Fruit fly (Drosophila melanogaster): ENCODE results near the gene rin.

- TF ChIP-seq gl (tag; optimal IDR thresholded peaks at IDR 0.05) (no peak), CG34367 (tag; optimal IDR thresholded peaks at IDR 0.05) (no peak), EcR (GFP tag; optimal IDR thresholded peaks at IDR 0.05) (no peak), CG32121 (GFP tag; IDR thresholded peaks at IDR 0.05) (no peak), rn (GFP tag; IDR thresholded peaks at IDR 0.05) (no peak), Snoo (tag; optimal IDR thresholded peaks at IDR 0.05) (no peak), CG17806 (tag; optimal IDR thresholded peaks at IDR 0.05) (no peak), CG13204 (GFP tag; optimal IDR thresholded peaks at IDR 0.05) (no peak), CG12605 (GFP tag; IDR thresholded peaks at IDR 0.05) (no peak), CG10348 (GFP tag; IDR thresholded peaks at IDR 0.05) (no peak), Pif1A (GFP tag; optimal IDR thresholded peaks at IDR 0.05) (no peak), fd96Ca (GFP tag; IDR thresholded peaks at IDR 0.05) (no peak), CG4496 (GFP tag; IDR thresholded peaks at IDR 0.05) (no peak)
Measured at dm6 chr3R:13674492-13675033, 27.8 kb downstream of the rin start, which contains the start of gene Task6.

Measured in whole organism, pupa.